Fruit fly (Drosophila melanogaster) whole organism, embryonic: ENCODE measurements around the gene wrm2.
A peak's percentile ranks its signal among the peaks of the same experiment; 100 is the strongest.

ENCODE experiments used
- ATbp ChIP-seq: fragments of 200-800 bp; sonication (Bioruptor generic); optimal IDR thresholded peaks from 2 replicates; lab custom pipeline; 2017; ENCODE audit warnings: missing biosample characterization, mild to moderate bottlenecking, missing genetic modification characterization, missing genetic modification reagents
- BtbVII ChIP-seq: fragments of 200-800 bp; sonication (Bioruptor generic); optimal IDR thresholded peaks from 3 replicates; lab custom pipeline; 2017; ENCODE audit warnings: missing biosample characterization, mild to moderate bottlenecking, missing genetic modification characterization
- CG10462 ChIP-seq: fragments of 200-800 bp; sonication (Bioruptor generic); optimal IDR thresholded peaks from 2 replicates; lab custom pipeline; 2016; ENCODE audit warnings: missing biosample characterization, missing genetic modification characterization
- CG10543 ChIP-seq: fragments of 200-800 bp; sonication (Bioruptor generic); optimal IDR thresholded peaks from 3 replicates; lab custom pipeline; 2017; ENCODE audit warnings: missing biosample characterization, mild to moderate bottlenecking, missing genetic modification characterization, moderate library complexity
- CG10979 ChIP-seq: fragments of 200-800 bp; sonication (Bioruptor generic); optimal IDR thresholded peaks from 2 replicates; lab custom pipeline; 2018; ENCODE audit warnings: missing biosample characterization, mild to moderate bottlenecking, missing genetic modification characterization, moderate library complexity
- CG12391 ChIP-seq: fragments of 200-800 bp; sonication (Bioruptor generic); optimal IDR thresholded peaks from 3 replicates; lab custom pipeline; 2018; ENCODE audit warnings: missing biosample characterization, mild to moderate bottlenecking, missing genetic modification characterization, moderate library complexity
- CG13287 ChIP-seq: fragments of 200-800 bp; sonication (Bioruptor generic); IDR thresholded peaks from 2 replicates; pipeline ENCODE4 v1.3.6; 2022; ENCODE audit warnings: missing biosample characterization, missing genetic modification characterization; ENCODE audit not compliant: partially characterized antibody
- CG14710 ChIP-seq: fragments of 200-800 bp; sonication (Bioruptor generic); optimal IDR thresholded peaks from 3 replicates; lab custom pipeline; 2019; ENCODE audit warnings: missing biosample characterization, mild to moderate bottlenecking, missing genetic modification characterization, moderate library complexity
- CG15514 ChIP-seq: fragments of 200-800 bp; sonication (Bioruptor generic); optimal IDR thresholded peaks from 3 replicates; lab custom pipeline; 2017; ENCODE audit warnings: missing biosample characterization, missing genetic modification characterization, mild to moderate bottlenecking, moderate library complexity, missing genetic modification reagents
- CG17186 ChIP-seq: fragments of 200-800 bp; sonication (Bioruptor generic); optimal IDR thresholded peaks from 3 replicates; lab custom pipeline; 2017; ENCODE audit warnings: missing biosample characterization, missing genetic modification reagents, missing genetic modification characterization
- CG17359 ChIP-seq: fragments of 200-800 bp; sonication (Bioruptor generic); optimal IDR thresholded peaks from 3 replicates; lab custom pipeline; 2018; ENCODE audit warnings: missing biosample characterization, mild to moderate bottlenecking, missing genetic modification characterization, moderate library complexity
- CG1832 ChIP-seq: fragments of 200-800 bp; sonication (Bioruptor generic); optimal IDR thresholded peaks from 2 replicates; lab custom pipeline; 2017; ENCODE audit warnings: missing biosample characterization, mild to moderate bottlenecking, missing genetic modification characterization, inconsistent platforms
- CG2199 ChIP-seq: fragments of 200-800 bp; sonication (Bioruptor generic); IDR thresholded peaks from 3 replicates; pipeline ENCODE4 v1.3.6; 2022; ENCODE audit warnings: missing biosample characterization, missing genetic modification characterization
- CG2678 ChIP-seq: fragments of 200-800 bp; sonication (Bioruptor generic); optimal IDR thresholded peaks from 3 replicates; lab custom pipeline; 2019; ENCODE audit warnings: missing biosample characterization, mild to moderate bottlenecking, missing genetic modification characterization, moderate library complexity
- CG4360 ChIP-seq: fragments of 200-800 bp; sonication (Bioruptor generic); IDR thresholded peaks from 2 replicates; pipeline ENCODE4 v1.3.6; 2022; ENCODE audit warnings: missing biosample characterization, missing genetic modification characterization
- CG4424 ChIP-seq: fragments of 200-800 bp; sonication (Bioruptor generic); optimal IDR thresholded peaks from 3 replicates; lab custom pipeline; 2016; ENCODE audit warnings: missing biosample characterization, missing genetic modification characterization
- CG5180 ChIP-seq: fragments of 200-800 bp; sonication (Bioruptor generic); optimal IDR thresholded peaks from 3 replicates; lab custom pipeline; 2017; ENCODE audit warnings: missing biosample characterization, missing genetic modification characterization, mild to moderate bottlenecking, moderate library complexity, missing genetic modification reagents
- CG5953 ChIP-seq: fragments of 200-800 bp; sonication (Bioruptor generic); IDR thresholded peaks from 2 replicates; pipeline ENCODE4 v1.3.6; 2022; ENCODE audit warnings: missing biosample characterization, missing genetic modification characterization
- CG6175 ChIP-seq: fragments of 200-800 bp; sonication (Bioruptor generic); IDR thresholded peaks from 3 replicates; pipeline ENCODE4 v1.3.6; 2022; ENCODE audit warnings: missing biosample characterization, missing genetic modification characterization
- CG6272 ChIP-seq: fragments of 200-800 bp; sonication (Bioruptor generic); IDR thresholded peaks from 2 replicates; pipeline ENCODE4 v1.3.6; 2022; ENCODE audit warnings: missing biosample characterization, missing genetic modification characterization
- CG8388 ChIP-seq: fragments of 200-800 bp; sonication (Bioruptor generic); optimal IDR thresholded peaks from 2 replicates; lab custom pipeline; 2019; ENCODE audit warnings: missing biosample characterization, mild to moderate bottlenecking, missing genetic modification characterization, moderate library complexity
- CG9797 ChIP-seq: fragments of 200-800 bp; sonication (Bioruptor generic); optimal IDR thresholded peaks from 3 replicates; lab custom pipeline; 2018; ENCODE audit warnings: missing biosample characterization, mild to moderate bottlenecking, missing genetic modification characterization
- CG9876 ChIP-seq: fragments of 200-800 bp; sonication (Bioruptor generic); optimal IDR thresholded peaks from 2 replicates; lab custom pipeline; 2016; ENCODE audit warnings: missing biosample characterization, missing genetic modification characterization
- Dref ChIP-seq: fragments of 200-800 bp; sonication (Bioruptor generic); IDR thresholded peaks from 2 replicates; pipeline ENCODE4 v1.3.6; 2022; ENCODE audit warnings: missing biosample characterization, missing genetic modification characterization
- H2.0 ChIP-seq: fragments of 200-800 bp; sonication (Bioruptor generic); IDR thresholded peaks from 2 replicates; pipeline ENCODE4 v1.3.6; 2022; ENCODE audit warnings: missing biosample characterization, missing genetic modification characterization
- Hr51 ChIP-seq, 2 experiments: fragments of 200-800 bp; sonication (Bioruptor generic); optimal IDR thresholded peaks; 2 replicates in 1 of 2; 3 replicates in 1 of 2; lab custom pipeline; 2016 to 2018; ENCODE audit warnings: missing biosample characterization in 2 of 2, missing genetic modification characterization in 2 of 2, mild to moderate bottlenecking in 1 of 2, moderate library complexity in 1 of 2
- MBD-R2 ChIP-seq: fragments of 200-800 bp; sonication (Bioruptor generic); IDR thresholded peaks from 2 replicates; pipeline ENCODE4 v1.3.6; 2022; ENCODE audit warnings: missing biosample characterization, missing genetic modification characterization
- Med ChIP-seq: fragments of 200-800 bp; sonication (Bioruptor generic); peaks from one replicate; lab custom pipeline; 2016; ENCODE audit warnings: missing biosample characterization, missing genetic modification characterization, mild to moderate bottlenecking, inconsistent platforms, moderate library complexity
- Nf-YA ChIP-seq: fragments of 200-800 bp; sonication (Bioruptor generic); IDR thresholded peaks from 2 replicates; pipeline ENCODE4 v1.3.6; 2022; ENCODE audit warnings: missing biosample characterization, missing genetic modification characterization
- Opbp ChIP-seq: fragments of 200-800 bp; sonication (Bioruptor generic); IDR thresholded peaks from 3 replicates; pipeline ENCODE4 v1.3.6; 2022; ENCODE audit warnings: missing biosample characterization, missing genetic modification characterization; ENCODE audit not compliant: partially characterized antibody
- Optix ChIP-seq: fragments of 200-800 bp; sonication (Bioruptor generic); IDR thresholded peaks from 3 replicates; pipeline ENCODE4 v1.3.6; 2022; ENCODE audit warnings: missing biosample characterization, missing genetic modification characterization
- Scr ChIP-seq: fragments of 200-800 bp; sonication (Bioruptor generic); IDR thresholded peaks from 2 replicates; pipeline ENCODE4 v1.3.6; 2022; ENCODE audit warnings: missing biosample characterization, missing genetic modification characterization; ENCODE audit not compliant: partially characterized antibody
- Sry-β ChIP-seq: fragments of 200-800 bp; sonication (Bioruptor generic); optimal IDR thresholded peaks from 2 replicates; lab custom pipeline; 2018; ENCODE audit warnings: missing biosample characterization, mild to moderate bottlenecking, missing genetic modification characterization, moderate library complexity
- Xrp1 ChIP-seq: fragments of 200-800 bp; sonication (Bioruptor generic); IDR thresholded peaks from 2 replicates; pipeline ENCODE4 v1.3.6; 2022; ENCODE audit warnings: missing biosample characterization, missing genetic modification characterization
- amos ChIP-seq: fragments of 200-800 bp; sonication (Bioruptor generic); IDR thresholded peaks from 2 replicates; pipeline ENCODE4 v1.3.6; 2022; ENCODE audit warnings: missing biosample characterization, missing genetic modification characterization; ENCODE audit not compliant: partially characterized antibody
- cad ChIP-seq: fragments of >200 bp; optimal IDR thresholded peaks from 2 replicates; lab custom pipeline; 2017; ENCODE audit warnings: missing biosample characterization, missing genetic modification characterization
- chinmo ChIP-seq: fragments of 200-800 bp; sonication (Bioruptor generic); IDR thresholded peaks from 4 replicates; pipeline ENCODE4 v1.3.6; 2022; ENCODE audit warnings: missing biosample characterization, missing genetic modification characterization; ENCODE audit not compliant: partially characterized antibody
- crol ChIP-seq: fragments of 200-800 bp; sonication (Bioruptor generic); IDR thresholded peaks from 2 replicates; pipeline ENCODE4 v1.3.6; 2022; ENCODE audit warnings: missing biosample characterization, missing genetic modification characterization
- danr ChIP-seq: fragments of 200-800 bp; sonication (Bioruptor generic); IDR thresholded peaks from 2 replicates; pipeline ENCODE4 v1.3.6; 2022; ENCODE audit warnings: missing biosample characterization, missing genetic modification characterization
- dysf ChIP-seq: fragments of 200-800 bp; sonication (Bioruptor generic); IDR thresholded peaks from 3 replicates; pipeline ENCODE4 v1.3.6; 2022; ENCODE audit warnings: missing biosample characterization, missing genetic modification characterization
- eve ChIP-seq, 2 experiments: fragments of >200 bp; optimal IDR thresholded peaks; 2 replicates each; lab custom pipeline; 2017; ENCODE audit warnings: missing biosample characterization in 2 of 2, missing genetic modification characterization in 2 of 2
- lbe ChIP-seq: fragments of 200-800 bp; sonication (Bioruptor generic); optimal IDR thresholded peaks from 2 replicates; lab custom pipeline; 2016; ENCODE audit warnings: missing biosample characterization, mild to moderate bottlenecking, missing genetic modification characterization
- mam ChIP-seq: fragments of 200-800 bp; sonication (Bioruptor generic); optimal IDR thresholded peaks from 3 replicates; lab custom pipeline; 2016; ENCODE audit warnings: missing biosample characterization, missing genetic modification characterization
- mld ChIP-seq: fragments of 200-800 bp; sonication (Bioruptor generic); IDR thresholded peaks from 3 replicates; pipeline ENCODE4 v1.3.6; 2022; ENCODE audit warnings: missing biosample characterization, missing genetic modification characterization; ENCODE audit not compliant: partially characterized antibody
- phol ChIP-seq: fragments of 200-800 bp; sonication (Bioruptor generic); optimal IDR thresholded peaks from 3 replicates; lab custom pipeline; 2018; ENCODE audit warnings: missing biosample characterization, mild to moderate bottlenecking, missing genetic modification characterization, moderate library complexity
- pnt ChIP-seq: fragments of 200-800 bp; sonication (Bioruptor generic); optimal IDR thresholded peaks from 3 replicates; lab custom pipeline; 2016; ENCODE audit warnings: missing biosample characterization, missing genetic modification characterization
- run ChIP-seq: fragments of 200-800 bp; sonication (Bioruptor generic); optimal IDR thresholded peaks from 3 replicates; lab custom pipeline; 2018; ENCODE audit warnings: missing biosample characterization, mild to moderate bottlenecking, missing genetic modification characterization
- tna ChIP-seq: fragments of 200-800 bp; sonication (Bioruptor generic); IDR thresholded peaks from 2 replicates; pipeline ENCODE4 v1.3.6; 2022; ENCODE audit warnings: missing biosample characterization, missing genetic modification characterization; ENCODE audit not compliant: partially characterized antibody
- ttk ChIP-seq: fragments of 200-800 bp; sonication (Bioruptor generic); IDR thresholded peaks from 2 replicates; pipeline ENCODE4 v2.1.2; 2022; ENCODE audit warnings: missing biosample characterization, missing genetic modification characterization
- unc-4 ChIP-seq: fragments of 200-800 bp; sonication (Bioruptor generic); IDR thresholded peaks from 2 replicates; pipeline ENCODE4 v1.3.6; 2022; ENCODE audit warnings: missing biosample characterization, missing genetic modification characterization; ENCODE audit not compliant: partially characterized antibody

The wrm2 gene

dm6 chr3L:7334990-7335389 lies at the start of gene wrm2, which contains the start of gene wrm1 (continued):
- TF ChIP-seq CG5180 (GFP tag; lab: Kevin White, UChicago) = no peak
- TF ChIP-seq H2.0 (GFP tag; lab: Robert Waterston, UW) = no peak
- peak; percentile 87 for TF ChIP-seq MBD-R2
- TF ChIP-seq CG17186 (GFP tag; lab: Kevin White, UChicago) = peak; percentile 7
- peak; percentile 29 for TF ChIP-seq CG12391 (tag; lab: Kevin White, UChicago)
- no peak for TF ChIP-seq CG1832
- TF ChIP-seq BtbVII = no peak
- TF ChIP-seq tna (GFP tag; lab: Robert Waterston, UW) = peak; percentile 67
- no peak for TF ChIP-seq CG8388
- peak; percentile 7 for TF ChIP-seq CG10979 (tag; lab: Kevin White, UChicago)
- TF ChIP-seq amos (GFP tag; lab: Robert Waterston, UW) = peak; percentile 66
- TF ChIP-seq crol = no peak
- peak; percentile 61 for TF ChIP-seq Scr (GFP tag; lab: Robert Waterston, UW)
- no peak for TF ChIP-seq CG4360 (GFP tag; lab: Robert Waterston, UW)
- TF ChIP-seq chinmo (GFP tag; lab: Robert Waterston, UW) = 0 out of 4 replicates have a peak, but pooled peaks have one; percentile 13
- no peak for TF ChIP-seq CG17359 (tag; lab: Kevin White, UChicago)
- TF ChIP-seq CG5953 (GFP tag; lab: Robert Waterston, UW) = no peak
- TF ChIP-seq Dref = peak; percentile 84
- TF ChIP-seq CG15514 (GFP tag; lab: Kevin White, UChicago) = peak; percentile 38
- no peak for TF ChIP-seq Nf-YA (GFP tag; lab: Robert Waterston, UW)
- no peak for TF ChIP-seq run
- peak; percentile 63; the same call in 2 of the 3 replicates for TF ChIP-seq Opbp (GFP tag; lab: Robert Waterston, UW)
- TF ChIP-seq pnt (GFP tag; lab: Kevin White, UChicago) = no peak
- peak; percentile 6 for TF ChIP-seq phol (tag; lab: Kevin White, UChicago)
- no peak for TF ChIP-seq CG10462 (GFP tag; lab: Kevin White, UChicago)
- no peak for TF ChIP-seq CG6272 (GFP tag; lab: Robert Waterston, UW)
- TF ChIP-seq CG2199 (GFP tag; lab: Robert Waterston, UW) = no peak
- peak; percentile 62 for TF ChIP-seq unc-4 (GFP tag; lab: Robert Waterston, UW)
- TF ChIP-seq CG2678 (tag; lab: Kevin White, UChicago) = no peak
- TF ChIP-seq dysf = no peak
- no peak for TF ChIP-seq Optix (GFP tag; lab: Robert Waterston, UW)
- TF ChIP-seq CG6175 (GFP tag; lab: Robert Waterston, UW) = no peak
- peak; percentile 14 for TF ChIP-seq CG4424 (GFP tag; lab: Kevin White, UChicago)
- TF ChIP-seq Hr51 (GFP tag; optimal IDR thresholded peaks at IDR 0.05; lab: Kevin White, UChicago) = peak in 1 of 2 experiments; percentile 15
- TF ChIP-seq ATbp (GFP tag; lab: Kevin White, UChicago) = no peak
- no peak for TF ChIP-seq danr (GFP tag; lab: Robert Waterston, UW)
- TF ChIP-seq Xrp1 (GFP tag; lab: Robert Waterston, UW) = 0 out of 2 replicates have a peak, but pooled peaks have one; percentile 5
- no peak for TF ChIP-seq CG9876 (GFP tag; lab: Kevin White, UChicago)
- peak; percentile 76 for TF ChIP-seq CG13287 (GFP tag; lab: Robert Waterston, UW)
- peak; percentile 84 for TF ChIP-seq Med (GFP tag; lab: Kevin White, UChicago)
- TF ChIP-seq CG14710 (tag; lab: Kevin White, UChicago) = peak; percentile 52
- peak; percentile 3 for TF ChIP-seq mam (GFP tag; lab: Kevin White, UChicago)
- no peak for TF ChIP-seq Sry-β (GFP tag; lab: Kevin White, UChicago)
- TF ChIP-seq lbe = no peak
- TF ChIP-seq CG10543 (GFP tag; lab: Kevin White, UChicago) = no peak
- TF ChIP-seq eve (GFP tag; optimal IDR thresholded peaks at IDR 0.05; lab: Kevin White, UChicago) = no peak
- no peak for TF ChIP-seq cad
- TF ChIP-seq mld (GFP tag; lab: Robert Waterston, UW) = peak; percentile 76; the same call in 2 of the 3 replicates
- TF ChIP-seq ttk (GFP tag; lab: Robert Waterston, UW) = no peak
- peak; percentile 25 for TF ChIP-seq CG9797 (GFP tag; lab: Kevin White, UChicago)
